Worm (Caenorhabditis elegans) whole organism, young adult: ENCODE measurements around the gene C26E1.1.

Source experiments
- B0336.3 ChIP-seq: fragments of 200-800 bp; sonication (Bioruptor generic); IDR thresholded peaks from 2 replicates; pipeline ENCODE4 v1.3.6; 2022; ENCODE audit warnings: missing genetic modification characterization, missing compliant biosample characterization
- D2030.7 ChIP-seq: fragments of 200-800 bp; sonication (Bioruptor generic); IDR thresholded peaks from 2 replicates; pipeline ENCODE4 v1.3.6; 2022; ENCODE audit warnings: missing genetic modification reagents, missing genetic modification characterization, missing compliant biosample characterization
- F23B12.7 ChIP-seq: sonication (generic microtip); optimal IDR thresholded peaks from 2 replicates; lab custom pipeline; 2017; ENCODE audit warnings: missing genetic modification characterization, mild to moderate bottlenecking, missing compliant biosample characterization, antibody characterized with exemption, moderate library complexity; ENCODE audit not compliant: insufficient read depth
- F52B5.7 ChIP-seq: sonication (generic microtip); optimal IDR thresholded peaks from 2 replicates; lab custom pipeline; 2016; ENCODE audit warnings: mild to moderate bottlenecking, missing genetic modification characterization, missing compliant biosample characterization
- F57A8.1 ChIP-seq: fragments of 200-800 bp; sonication (Bioruptor generic); optimal IDR thresholded peaks from 2 replicates; lab custom pipeline; 2018; ENCODE audit warnings: mild to moderate bottlenecking, missing genetic modification characterization, moderate library complexity, missing compliant biosample characterization
- K12H6.12 ChIP-seq: fragments of 200-800 bp; sonication (Bioruptor generic); optimal IDR thresholded peaks from 2 replicates; lab custom pipeline; 2018; ENCODE audit warnings: mild to moderate bottlenecking, missing genetic modification characterization, missing compliant biosample characterization
- T07F8.4 ChIP-seq: sonication (generic microtip); optimal IDR thresholded peaks from 2 replicates; lab custom pipeline; 2016; ENCODE audit warnings: mild to moderate bottlenecking, missing genetic modification characterization, moderate library complexity, missing compliant biosample characterization
- T26A5.8 ChIP-seq: sonication (generic microtip); optimal IDR thresholded peaks from 2 replicates; lab custom pipeline; 2016; ENCODE audit warnings: missing genetic modification characterization, missing compliant biosample characterization
- Y53G8AR.9 ChIP-seq: fragments of 200-800 bp; sonication (Bioruptor generic); conservative IDR thresholded peaks from 2 replicates; pipeline ENCODE4 v1.3.6; 2022; ENCODE audit warnings: missing genetic modification reagents, missing genetic modification characterization, missing compliant biosample characterization
- Y56A3A.18 ChIP-seq: fragments of 200-800 bp; sonication (Bioruptor generic); IDR thresholded peaks from 2 replicates; pipeline ENCODE4 v1.3.6; 2022; ENCODE audit warnings: missing genetic modification reagents, missing genetic modification characterization, missing compliant biosample characterization
- Y67H2A.10 ChIP-seq: fragments of 200-800 bp; sonication (Bioruptor generic); conservative IDR thresholded peaks from 2 replicates; pipeline ENCODE4 v1.3.6; 2022; ENCODE audit warnings: missing genetic modification reagents, missing genetic modification characterization, missing compliant biosample characterization
- Y79H2A.3 ChIP-seq: fragments of 200-800 bp; sonication (Bioruptor generic); conservative IDR thresholded peaks from 2 replicates; pipeline ENCODE4 v1.3.6; 2022; ENCODE audit warnings: missing genetic modification reagents, missing genetic modification characterization, missing compliant biosample characterization
- Y95B8A.8 ChIP-seq: fragments of 200-800 bp; sonication (Bioruptor generic); IDR thresholded peaks from 2 replicates; pipeline ENCODE4 v1.3.6; 2022; ENCODE audit warnings: missing genetic modification reagents, missing genetic modification characterization, missing compliant biosample characterization
- ama-1 ChIP-seq, 3 experiments: fragments of 150-350 bp in 1 of 3; sonication (generic microtip) in 2 of 3; optimal IDR thresholded peaks; 2 replicates each; lab custom pipeline; 2014 to 2018; ENCODE audit warnings: missing biosample characterization in 2 of 3, missing genetic modification characterization in 2 of 3, missing genetic modification reagents in 2 of 3
- aptf-2 ChIP-seq: fragments of 200-800 bp; sonication (Bioruptor generic); conservative IDR thresholded peaks from 2 replicates; pipeline ENCODE4 v1.3.6; 2022; ENCODE audit warnings: missing genetic modification reagents, missing genetic modification characterization, missing compliant biosample characterization
- athp-1 ChIP-seq: sonication (generic microtip); optimal IDR thresholded peaks from 2 replicates; lab custom pipeline; 2017; ENCODE audit warnings: mild to moderate bottlenecking, missing genetic modification characterization, missing compliant biosample characterization
- attf-3 ChIP-seq: fragments of 200-800 bp; sonication (Bioruptor generic); conservative IDR thresholded peaks from 2 replicates; pipeline ENCODE4 v1.3.6; 2022; ENCODE audit warnings: missing genetic modification reagents, missing genetic modification characterization, missing compliant biosample characterization
- attf-5 ChIP-seq: fragments of 200-800 bp; sonication (Bioruptor generic); optimal IDR thresholded peaks from 2 replicates; lab custom pipeline; 2018; ENCODE audit warnings: mild to moderate bottlenecking, missing genetic modification characterization, missing compliant biosample characterization
- bed-2 ChIP-seq: fragments of 200-800 bp; sonication (Bioruptor generic); IDR thresholded peaks from 2 replicates; pipeline ENCODE4 v1.3.6; 2022; ENCODE audit warnings: missing genetic modification reagents, missing genetic modification characterization, missing compliant biosample characterization
- cebp-1 ChIP-seq, 2 experiments: fragments of 200-800 bp in 1 of 2; sonication (Bioruptor generic) in 1 of 2; sonication (generic microtip) in 1 of 2; IDR thresholded peaks in 1 of 2; optimal IDR thresholded peaks in 1 of 2; 2 replicates each; pipeline versions ENCODE4 v1.3.6 to Lab custom; 2017 to 2022; ENCODE audit warnings: missing compliant biosample characterization in 2 of 2, missing genetic modification characterization in 2 of 2, mild to moderate bottlenecking in 1 of 2, missing genetic modification reagents in 1 of 2, moderate library complexity in 1 of 2
- ceh-91 ChIP-seq: fragments of 200-800 bp; sonication (Bioruptor generic); IDR thresholded peaks from 2 replicates; pipeline ENCODE4 v1.3.6; 2022; ENCODE audit warnings: missing genetic modification reagents, missing genetic modification characterization, missing compliant biosample characterization
- dpl-1 ChIP-seq: fragments of 150-350 bp; optimal IDR thresholded peaks from 2 replicates; lab custom pipeline; 2014; ENCODE audit warnings: missing biosample characterization, missing genetic modification reagents, missing genetic modification characterization
- efl-1 ChIP-seq: fragments of 150-350 bp; optimal IDR thresholded peaks from 2 replicates; lab custom pipeline; 2014; ENCODE audit warnings: missing biosample characterization, missing genetic modification reagents, missing genetic modification characterization
- ekl-4 ChIP-seq: fragments of 200-800 bp; sonication (Bioruptor generic); IDR thresholded peaks from 2 replicates; pipeline ENCODE4 v1.3.6; 2022; ENCODE audit warnings: missing genetic modification reagents, missing genetic modification characterization, missing compliant biosample characterization
- gei-17 ChIP-seq: fragments of 200-800 bp; sonication (Bioruptor generic); optimal IDR thresholded peaks from 2 replicates; lab custom pipeline; 2018; ENCODE audit warnings: mild to moderate bottlenecking, missing genetic modification characterization, missing compliant biosample characterization
- him-1 ChIP-seq: sonication (generic microtip); optimal IDR thresholded peaks from 2 replicates; lab custom pipeline; 2016; ENCODE audit warnings: missing genotype, missing genetic modification reagents, missing genetic modification characterization, missing compliant biosample characterization
- hmg-1.2 ChIP-seq: fragments of 200-800 bp; sonication (Bioruptor generic); IDR thresholded peaks from 2 replicates; pipeline ENCODE4 v1.3.6; 2022; ENCODE audit warnings: missing genetic modification reagents, missing genetic modification characterization, missing compliant biosample characterization
- hmg-20 ChIP-seq: fragments of 200-800 bp; sonication (Bioruptor generic); IDR thresholded peaks from 2 replicates; pipeline ENCODE4 v1.3.6; 2022; ENCODE audit warnings: missing genetic modification reagents, missing genetic modification characterization, missing compliant biosample characterization
- let-526 ChIP-seq: fragments of 200-800 bp; sonication (Bioruptor generic); IDR thresholded peaks from 2 replicates; pipeline ENCODE4 v1.3.6; 2022; ENCODE audit warnings: missing genetic modification reagents, missing genetic modification characterization, missing compliant biosample characterization
- let-607 ChIP-seq, 2 experiments: fragments of 200-800 bp in 1 of 2; sonication (Bioruptor generic) in 1 of 2; sonication (generic microtip) in 1 of 2; optimal IDR thresholded peaks; 2 replicates each; lab custom pipeline; 2016 to 2018; ENCODE audit warnings: mild to moderate bottlenecking in 2 of 2, missing compliant biosample characterization in 2 of 2, missing genetic modification characterization in 2 of 2, moderate library complexity in 2 of 2, missing genotype in 1 of 2
- lin-26 ChIP-seq: fragments of 200-800 bp; sonication (Bioruptor generic); IDR thresholded peaks from 2 replicates; pipeline ENCODE4 v1.3.6; 2022; ENCODE audit warnings: missing genetic modification reagents, missing genetic modification characterization, missing compliant biosample characterization
- mxl-1 ChIP-seq: sonication (generic microtip); optimal IDR thresholded peaks from 2 replicates; lab custom pipeline; 2016; ENCODE audit warnings: missing genetic modification characterization, missing compliant biosample characterization
- pbrm-1 ChIP-seq: fragments of 200-800 bp; sonication (Bioruptor generic); IDR thresholded peaks from 2 replicates; pipeline ENCODE4 v1.3.6; 2022; ENCODE audit warnings: missing genetic modification reagents, missing genetic modification characterization, missing compliant biosample characterization
- rcor-1 ChIP-seq: fragments of 200-800 bp; sonication (Bioruptor generic); IDR thresholded peaks from 2 replicates; pipeline ENCODE4 v1.3.6; 2022; ENCODE audit warnings: missing genetic modification reagents, missing genetic modification characterization, missing compliant biosample characterization
- snpc-1.3 ChIP-seq: sonication (generic microtip); optimal IDR thresholded peaks from 2 replicates; lab custom pipeline; 2017; ENCODE audit warnings: missing genetic modification characterization, mild to moderate bottlenecking, missing compliant biosample characterization, antibody characterized with exemption, moderate library complexity, missing genotype, missing genetic modification reagents; ENCODE audit not compliant: insufficient read depth
- snpc-3.4 ChIP-seq: sonication (generic microtip); optimal IDR thresholded peaks from 2 replicates; lab custom pipeline; 2017; ENCODE audit warnings: missing genetic modification characterization, mild to moderate bottlenecking, missing compliant biosample characterization, antibody characterized with exemption, moderate library complexity, missing genotype, missing genetic modification reagents
- snpc-4 ChIP-seq, 5 experiments: fragments of 150-350 bp in 1 of 5; sonication (generic microtip) in 4 of 5; optimal IDR thresholded peaks; 2 replicates each; lab custom pipeline; 2014 to 2018; ENCODE audit warnings: missing genetic modification characterization in 5 of 5, missing biosample characterization in 3 of 5, antibody characterized with exemption in 2 of 5, mild to moderate bottlenecking in 2 of 5, missing compliant biosample characterization in 2 of 5, missing genotype in 2 of 5, moderate library complexity in 2 of 5, missing genetic modification reagents in 1 of 5
- somi-1 ChIP-seq: fragments of 200-800 bp; sonication (Bioruptor generic); optimal IDR thresholded peaks from 2 replicates; lab custom pipeline; 2018; ENCODE audit warnings: mild to moderate bottlenecking, missing genetic modification characterization, missing compliant biosample characterization
- tbp1 ChIP-seq: fragments of 200-800 bp; sonication (Bioruptor generic); optimal IDR thresholded peaks from 2 replicates; lab custom pipeline; 2018; ENCODE audit warnings: mild to moderate bottlenecking, missing genetic modification characterization, missing compliant biosample characterization
- tlf-1 ChIP-seq: fragments of 200-800 bp; sonication (Bioruptor generic); optimal IDR thresholded peaks from 2 replicates; lab custom pipeline; 2018; ENCODE audit warnings: mild to moderate bottlenecking, missing genetic modification characterization, missing compliant biosample characterization
- unc-62 ChIP-seq: fragments of 150-350 bp; optimal IDR thresholded peaks from 2 replicates; lab custom pipeline; 2014; ENCODE audit warnings: missing biosample characterization, missing genetic modification reagents, missing genetic modification characterization
- ztf-25 ChIP-seq: fragments of 200-800 bp; sonication (Bioruptor generic); IDR thresholded peaks from 2 replicates; pipeline ENCODE4 v1.3.6; 2022; ENCODE audit warnings: missing genetic modification reagents, missing genetic modification characterization, missing compliant biosample characterization
- ztf-28 ChIP-seq: fragments of 200-800 bp; sonication (Bioruptor generic); IDR thresholded peaks from 2 replicates; pipeline ENCODE4 v1.3.6; 2022; ENCODE audit warnings: missing genetic modification reagents, missing genetic modification characterization, missing compliant biosample characterization

Gene C26E1.1

DNA sequence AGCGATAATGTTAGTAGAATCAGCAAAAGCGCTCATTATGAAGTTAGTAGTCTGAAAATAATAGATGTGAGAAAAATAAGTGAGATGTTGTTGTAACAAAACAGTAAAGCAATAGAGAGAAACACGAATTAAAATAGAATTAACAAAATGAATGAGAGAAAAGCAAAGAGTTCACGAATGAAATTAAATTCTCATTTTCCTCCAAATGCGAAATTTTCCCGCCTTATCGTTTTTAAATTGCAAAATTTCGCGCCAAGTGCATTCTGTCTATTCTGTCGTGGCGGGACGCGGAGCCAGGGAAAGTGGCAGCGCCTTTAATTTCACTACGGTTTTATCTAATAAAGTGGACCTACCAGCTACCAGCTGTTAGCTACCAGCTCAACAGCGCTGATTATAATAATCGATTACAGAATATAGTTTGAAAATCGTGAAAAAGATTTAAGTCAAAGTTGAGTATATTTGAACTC lies 14.9 kb downstream of the C26E1.1 start, which contains the start of gene nasp-2 (continued):
- TF ChIP-seq attf-5 (GFP tag; lab: Kevin White, UChicago): peak; percentile 20
- TF ChIP-seq ama-1 (optimal IDR thresholded peaks at IDR 0.05; lab: Kevin White, UChicago): no peak
- no peak for TF ChIP-seq ama-1 (GFP tag; optimal IDR thresholded peaks at IDR 0.05; lab: Kevin White, UChicago)
- TF ChIP-seq him-1 (tag; lab: Kevin White, UChicago): peak; percentile 50
- no peak for TF ChIP-seq gei-17 (GFP tag; lab: Kevin White, UChicago)
- no peak for TF ChIP-seq unc-62 (GFP tag; lab: Kevin White, UChicago)
- TF ChIP-seq aptf-2 (GFP tag; lab: Robert Waterston, UW): peak; percentile 73; the same call in 1 of the 2 replicates
- no peak for TF ChIP-seq let-607 (tag; optimal IDR thresholded peaks at IDR 0.05; lab: Kevin White, UChicago)
- peak; percentile 80 for TF ChIP-seq Y79H2A.3 (GFP tag; lab: Robert Waterston, UW)
- no peak for TF ChIP-seq T07F8.4 (tag; lab: Kevin White, UChicago)
- peak; percentile 87 for TF ChIP-seq athp-1 (tag; lab: Kevin White, UChicago)
- TF ChIP-seq T26A5.8 (tag; lab: Kevin White, UChicago): no peak
- peak; percentile 84 for TF ChIP-seq Y67H2A.10 (GFP tag; lab: Robert Waterston, UW)
- peak; percentile 98 for TF ChIP-seq D2030.7 (GFP tag; lab: Robert Waterston, UW)
- peak; percentile 76; the same call in 1 of the 2 replicates for TF ChIP-seq let-526 (GFP tag; lab: Robert Waterston, UW)
- peak; percentile 91 for TF ChIP-seq ztf-25 (GFP tag; lab: Robert Waterston, UW)
- TF ChIP-seq ceh-91: peak; percentile 99
- TF ChIP-seq snpc-3.4 (tag; lab: Kevin White, UChicago): peak; percentile 95
- TF ChIP-seq ekl-4 (GFP tag; lab: Robert Waterston, UW): peak; percentile 92
- peak; percentile 97 for TF ChIP-seq Y95B8A.8
- TF ChIP-seq mxl-1 (tag; lab: Kevin White, UChicago): no peak
- TF ChIP-seq tlf-1 (GFP tag; lab: Kevin White, UChicago): peak; percentile 95
- TF ChIP-seq B0336.3 (GFP tag; lab: Robert Waterston, UW): peak; percentile 92
- TF ChIP-seq rcor-1 (GFP tag; lab: Robert Waterston, UW): peak; percentile 94
- TF ChIP-seq snpc-1.3 (tag; lab: Kevin White, UChicago): peak; percentile 80
- peak; percentile 99 for TF ChIP-seq dpl-1 (GFP tag; lab: Kevin White, UChicago)
- peak; percentile 85 for TF ChIP-seq bed-2
- no peak for TF ChIP-seq cebp-1 (GFP tag; IDR thresholded peaks at IDR 0.05; lab: Robert Waterston, UW)
- peak; percentile 25 for TF ChIP-seq cebp-1 (tag; optimal IDR thresholded peaks at IDR 0.05; lab: Kevin White, UChicago)
- peak; percentile 43 for TF ChIP-seq F23B12.7 (tag; lab: Kevin White, UChicago)
- TF ChIP-seq hmg-1.2 (GFP tag; lab: Robert Waterston, UW): peak; percentile 68
- peak; percentile 73 for TF ChIP-seq tbp1
- TF ChIP-seq efl-1 (GFP tag; lab: Kevin White, UChicago): peak; percentile 100
- TF ChIP-seq hmg-20 (GFP tag; lab: Robert Waterston, UW): peak; percentile 64
- peak; percentile 82 for TF ChIP-seq pbrm-1

DNA sequence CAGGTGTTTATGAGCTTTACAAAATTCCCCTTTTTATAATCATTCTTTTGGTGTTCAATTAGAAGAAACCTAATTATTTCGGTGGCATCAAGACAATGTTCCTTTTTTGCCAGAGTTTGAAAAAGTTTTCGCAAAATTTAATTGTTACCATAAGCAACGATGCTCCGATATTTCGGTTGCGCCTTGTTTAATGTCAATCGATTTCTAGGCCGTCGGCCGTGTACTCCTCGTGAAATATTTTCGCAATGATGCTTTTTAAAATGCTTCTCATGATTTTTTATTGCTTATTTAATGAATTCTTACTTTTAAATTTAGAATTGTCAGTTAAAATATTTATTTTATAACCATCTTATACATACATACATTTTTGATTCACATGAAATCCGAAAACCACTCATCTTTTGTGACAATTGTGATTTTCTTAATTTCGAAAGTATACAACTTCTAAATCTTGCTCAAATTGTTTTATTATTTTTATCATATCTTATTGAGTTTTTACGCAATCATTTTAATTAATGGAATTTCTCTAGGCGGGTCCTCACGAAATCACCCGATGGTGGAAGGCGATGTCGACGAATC lies 15.8 kb downstream of the C26E1.1 start, which contains the start of gene C50B6.3:
Gene C50B6.3 (plus strand): TSS at position 529 of the 579 bp plus-strand sequence.
- no peak for TF ChIP-seq rcor-1 (GFP tag; lab: Robert Waterston, UW)
- no peak; the same call in 1 of the 2 replicates for TF ChIP-seq Y53G8AR.9 (GFP tag; lab: Robert Waterston, UW)
- TF ChIP-seq somi-1 (GFP tag; lab: Kevin White, UChicago): no peak
- 0 out of 2 replicates have a peak, but pooled peaks have one; percentile 23 for TF ChIP-seq bed-2
- peak; percentile 42 for TF ChIP-seq snpc-3.4 (tag; lab: Kevin White, UChicago)
- TF ChIP-seq F52B5.7 (tag; lab: Kevin White, UChicago): no peak
- TF ChIP-seq hmg-1.2 (GFP tag; lab: Robert Waterston, UW): 0 out of 2 replicates have a peak, but pooled peaks have one; percentile 35
- TF ChIP-seq K12H6.12 (tag; lab: Kevin White, UChicago): peak; percentile 44
- TF ChIP-seq ztf-28 (GFP tag; lab: Robert Waterston, UW): 0 out of 2 replicates have a peak, but pooled peaks have one; percentile 35
- TF ChIP-seq attf-3 (GFP tag; lab: Robert Waterston, UW): peak; percentile 99
- no peak for TF ChIP-seq Y56A3A.18 (GFP tag; lab: Robert Waterston, UW)
- no peak for TF ChIP-seq F57A8.1 (GFP tag; lab: Kevin White, UChicago)
- no peak for TF ChIP-seq lin-26 (GFP tag; lab: Robert Waterston, UW)
- TF ChIP-seq T26A5.8 (tag; lab: Kevin White, UChicago): no peak
- TF ChIP-seq Y79H2A.3 (GFP tag; lab: Robert Waterston, UW): no peak
- no peak for TF ChIP-seq snpc-4 (GFP tag; optimal IDR thresholded peaks at IDR 0.05; lab: Kevin White, UChicago)
- peak in 2 of 4 experiments; percentile 31 to 45 for TF ChIP-seq snpc-4 (tag; optimal IDR thresholded peaks at IDR 0.05; lab: Kevin White, UChicago)
